Worm (Caenorhabditis elegans) whole organism, mixed stage, embryonic: ENCODE results near the gene srh-44.

ENCODE experiments used
- M03D4.4 ChIP-seq: sonication (generic microtip); optimal IDR thresholded peaks from 2 replicates; lab custom pipeline; 2017; ENCODE audit warnings: mild to moderate bottlenecking, missing genetic modification characterization, missing compliant biosample characterization
- bed-3 ChIP-seq: fragments of 200-800 bp; sonication (Bioruptor generic); optimal IDR thresholded peaks from 3 replicates; lab custom pipeline; 2018; ENCODE audit warnings: mild to moderate bottlenecking, missing genetic modification characterization, moderate library complexity, missing compliant biosample characterization
- blmp-1 ChIP-seq: fragments of 150-350 bp; optimal IDR thresholded peaks from 2 replicates; lab custom pipeline; 2014; ENCODE audit warnings: missing biosample characterization, missing genetic modification characterization
- ceh-39 ChIP-seq: fragments of 150-350 bp; optimal IDR thresholded peaks from 2 replicates; lab custom pipeline; 2014; ENCODE audit warnings: missing biosample characterization, missing genetic modification characterization
- ceh-43 ChIP-seq: fragments of 200-800 bp; sonication (Bioruptor generic); optimal IDR thresholded peaks from 2 replicates; lab custom pipeline; 2018; ENCODE audit warnings: mild to moderate bottlenecking, missing genetic modification characterization, moderate library complexity, missing compliant biosample characterization
- ceh-83 ChIP-seq: fragments of 200-800 bp; sonication (Bioruptor generic); optimal IDR thresholded peaks from 2 replicates; lab custom pipeline; 2018; ENCODE audit warnings: mild to moderate bottlenecking, missing genetic modification characterization, missing compliant biosample characterization
- ces-1 ChIP-seq: fragments of 150-350 bp; optimal IDR thresholded peaks from 2 replicates; lab custom pipeline; 2014; ENCODE audit warnings: missing biosample characterization, missing genetic modification reagents, missing genetic modification characterization
- cnd-1 ChIP-seq: fragments of 200-800 bp; sonication (Bioruptor generic); optimal IDR thresholded peaks from 2 replicates; lab custom pipeline; 2018; ENCODE audit warnings: mild to moderate bottlenecking, missing genetic modification characterization, missing compliant biosample characterization
- drap-1 ChIP-seq: fragments of 200-800 bp; sonication (Bioruptor generic); optimal IDR thresholded peaks from 3 replicates; lab custom pipeline; 2018; ENCODE audit warnings: mild to moderate bottlenecking, missing genetic modification characterization, missing compliant biosample characterization
- elt-1 ChIP-seq: sonication (generic microtip); optimal IDR thresholded peaks from 2 replicates; lab custom pipeline; 2017; ENCODE audit warnings: missing genetic modification characterization, mild to moderate bottlenecking, missing compliant biosample characterization, antibody characterized with exemption, moderate library complexity, borderline replicate concordance; ENCODE audit not compliant: insufficient read depth
- elt-3 ChIP-seq: fragments of 150-350 bp; optimal IDR thresholded peaks from 2 replicates; lab custom pipeline; 2014; ENCODE audit warnings: missing biosample characterization, missing genetic modification characterization
- flh-1 ChIP-seq: fragments of 200-800 bp; sonication (Bioruptor generic); optimal IDR thresholded peaks from 2 replicates; lab custom pipeline; 2018; ENCODE audit warnings: mild to moderate bottlenecking, missing genetic modification characterization, moderate library complexity, missing compliant biosample characterization
- ham-2 ChIP-seq: fragments of 200-800 bp; sonication (Bioruptor generic); optimal IDR thresholded peaks from 2 replicates; lab custom pipeline; 2018; ENCODE audit warnings: mild to moderate bottlenecking, missing genetic modification characterization, missing compliant biosample characterization
- hlh-1 ChIP-seq: fragments of 150-350 bp; optimal IDR thresholded peaks from 2 replicates; lab custom pipeline; 2014; ENCODE audit warnings: missing biosample characterization, missing genetic modification reagents, missing genetic modification characterization
- lin-13 ChIP-seq: fragments of 150-350 bp; optimal IDR thresholded peaks from 2 replicates; lab custom pipeline; 2014; ENCODE audit warnings: missing biosample characterization, missing genetic modification characterization
- lin-32 ChIP-seq: fragments of 200-800 bp; sonication (Bioruptor generic); optimal IDR thresholded peaks from 2 replicates; lab custom pipeline; 2018; ENCODE audit warnings: mild to moderate bottlenecking, missing genetic modification characterization, missing compliant biosample characterization
- lsy-2 ChIP-seq: fragments of 150-350 bp; optimal IDR thresholded peaks from 2 replicates; lab custom pipeline; 2014; ENCODE audit warnings: missing biosample characterization, missing genetic modification characterization
- mab-5 ChIP-seq: fragments of 150-350 bp; optimal IDR thresholded peaks from 2 replicates; lab custom pipeline; 2014; ENCODE audit warnings: missing biosample characterization, missing genetic modification characterization
- mep-1 ChIP-seq: fragments of 150-350 bp; optimal IDR thresholded peaks from 2 replicates; lab custom pipeline; 2017; ENCODE audit warnings: missing biosample characterization, missing genetic modification reagents, missing genetic modification characterization, inconsistent platforms
- mls-2 ChIP-seq: sonication (generic microtip); optimal IDR thresholded peaks from 2 replicates; lab custom pipeline; 2016; ENCODE audit warnings: mild to moderate bottlenecking, missing genetic modification characterization, moderate library complexity, missing compliant biosample characterization
- nhr-12 ChIP-seq: fragments of 150-350 bp; optimal IDR thresholded peaks from 2 replicates; lab custom pipeline; 2014; ENCODE audit warnings: missing biosample characterization, missing genetic modification characterization
- nhr-2 ChIP-seq: fragments of 150-350 bp; optimal IDR thresholded peaks from 2 replicates; lab custom pipeline; 2014; ENCODE audit warnings: missing biosample characterization, missing genetic modification characterization
- nhr-237 ChIP-seq: fragments of 150-350 bp; optimal IDR thresholded peaks from 2 replicates; lab custom pipeline; 2014; ENCODE audit warnings: missing biosample characterization, missing genetic modification characterization
- nhr-28 ChIP-seq: fragments of 150-350 bp; optimal IDR thresholded peaks from 2 replicates; lab custom pipeline; 2014; ENCODE audit warnings: missing biosample characterization, missing genetic modification characterization
- nhr-76 ChIP-seq: sonication (generic microtip); optimal IDR thresholded peaks from 2 replicates; lab custom pipeline; 2017; ENCODE audit warnings: missing biosample characterization, missing genetic modification characterization
- pha-4 ChIP-seq: fragments of 150-350 bp; optimal IDR thresholded peaks from 2 replicates; lab custom pipeline; 2018; ENCODE audit warnings: missing biosample characterization, missing genetic modification reagents, missing genetic modification characterization
- sem-2 ChIP-seq: fragments of 200-800 bp; sonication (Bioruptor generic); optimal IDR thresholded peaks from 2 replicates; lab custom pipeline; 2018; ENCODE audit warnings: mild to moderate bottlenecking, missing genetic modification characterization, missing compliant biosample characterization
- snpc-4 ChIP-seq: fragments of 150-350 bp; optimal IDR thresholded peaks from 2 replicates; lab custom pipeline; 2014; ENCODE audit warnings: missing biosample characterization, missing genetic modification characterization
- sptf-1 ChIP-seq: sonication (generic microtip); optimal IDR thresholded peaks from 2 replicates; lab custom pipeline; 2017; ENCODE audit warnings: mild to moderate bottlenecking, missing genetic modification characterization, moderate library complexity, missing compliant biosample characterization
- tbx-8 ChIP-seq: fragments of 200-800 bp; sonication (Bioruptor generic); optimal IDR thresholded peaks from 2 replicates; lab custom pipeline; 2018; ENCODE audit warnings: mild to moderate bottlenecking, missing genetic modification characterization, moderate library complexity, missing compliant biosample characterization
- unc-120 ChIP-seq: sonication (generic microtip); optimal IDR thresholded peaks from 2 replicates; lab custom pipeline; 2017; ENCODE audit warnings: missing genetic modification characterization, missing compliant biosample characterization; ENCODE audit not compliant: poor library complexity, severe bottlenecking
- unc-39 ChIP-seq: fragments of 150-350 bp; optimal IDR thresholded peaks from 2 replicates; lab custom pipeline; 2014; ENCODE audit warnings: missing biosample characterization, missing genetic modification characterization
- unc-62 ChIP-seq: fragments of 150-350 bp; optimal IDR thresholded peaks from 2 replicates; lab custom pipeline; 2014; ENCODE audit warnings: missing biosample characterization, missing genetic modification reagents, missing genetic modification characterization
- zip-8 ChIP-seq: fragments of 150-350 bp; optimal IDR thresholded peaks from 2 replicates; lab custom pipeline; 2014; ENCODE audit warnings: missing biosample characterization, missing genetic modification characterization
- ztf-11 ChIP-seq: fragments of 150-350 bp; optimal IDR thresholded peaks from 2 replicates; lab custom pipeline; 2014; ENCODE audit warnings: missing biosample characterization, missing genetic modification characterization

The srh-44 gene

DNA sequence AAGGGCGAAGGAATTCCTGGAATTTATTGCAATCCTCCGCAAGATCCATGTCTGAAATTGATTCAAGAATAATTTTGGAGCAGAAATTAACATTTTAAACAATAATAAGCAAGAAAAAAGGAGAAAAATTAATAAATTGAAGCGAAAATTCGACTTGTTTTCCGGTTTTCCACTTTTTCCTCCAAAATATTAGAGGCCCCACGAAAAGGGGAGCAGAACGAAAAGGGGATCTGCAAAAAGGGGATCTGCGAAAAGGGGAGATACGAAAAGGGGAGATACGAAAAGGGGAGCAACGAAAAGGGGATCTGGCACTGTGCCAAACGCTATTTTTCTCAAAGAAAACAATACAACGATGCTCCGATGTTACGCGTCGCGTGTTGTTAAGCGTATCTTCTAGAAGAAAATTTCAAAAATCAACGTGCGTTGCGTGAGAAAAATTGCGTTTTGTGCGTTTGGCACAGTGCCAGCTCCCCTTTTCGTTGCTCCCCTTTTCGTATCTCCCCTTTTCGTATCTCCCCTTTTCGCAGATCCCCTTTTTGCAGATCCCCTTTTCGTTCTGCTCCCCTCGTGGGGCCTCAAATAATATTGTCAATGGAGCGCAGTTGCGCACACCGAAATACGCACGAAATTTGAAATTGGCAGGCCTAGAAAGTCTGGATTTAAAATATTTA, 19.7 kb downstream of the srh-44 start, which contains the start of gene Y62F5A.12:
Y62F5A.12 (minus strand) TSS at position 51 of the 671 bp plus-strand sequence.
- TF ChIP-seq cnd-1 (tag; lab: Kevin White, UChicago) (peak; percentile 68), ham-2 (GFP tag; lab: Kevin White, UChicago) (peak; percentile 26), sptf-1 (tag; lab: Kevin White, UChicago) (peak; percentile 95), tbx-8 (GFP tag; lab: Kevin White, UChicago) (peak; percentile 6), hlh-1 (tag; lab: Kevin White, UChicago) (peak; percentile 7), lsy-2 (tag; lab: Kevin White, UChicago) (peak; percentile 46), nhr-237 (peak; percentile 1), lin-32 (GFP tag; lab: Kevin White, UChicago) (peak; percentile 56), bed-3 (GFP tag; lab: Kevin White, UChicago) (peak; percentile 17), unc-120 (peak; percentile 79), mep-1 (tag; lab: Kevin White, UChicago) (peak; percentile 85), ces-1 (GFP tag; lab: Kevin White, UChicago) (peak; percentile 61), pha-4 (tag; lab: Kevin White, UChicago) (peak; percentile 22), M03D4.4 (peak; percentile 49), drap-1 (peak; percentile 57), mls-2 (peak; percentile 52), lin-13 (tag; lab: Kevin White, UChicago) (peak; percentile 77)
- TF ChIP-seq, all 35 proteins: peak for 17; not testable (repeated sequence) for 18

DNA sequence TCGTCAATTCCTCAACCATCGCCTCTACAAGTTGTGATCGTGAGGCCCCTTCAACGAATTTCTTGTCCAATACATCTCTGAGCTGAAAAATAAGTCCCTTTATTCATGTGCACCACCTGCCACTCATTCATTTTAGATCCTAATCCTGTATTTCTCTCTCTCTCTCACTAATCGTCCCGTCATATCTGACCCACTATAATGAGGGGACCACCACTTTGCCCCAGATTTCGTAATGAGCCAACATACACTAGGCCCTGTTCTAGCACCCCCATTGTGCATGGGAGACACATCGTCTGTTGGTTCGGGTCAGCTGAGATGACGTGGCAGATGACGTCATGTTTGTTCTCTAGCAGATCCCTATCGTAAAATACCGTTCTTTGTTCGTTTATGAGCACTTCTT, 20.6 kb downstream of the srh-44 start:
- TF ChIP-seq drap-1 (peak; percentile 61), ceh-43 (GFP tag; lab: Kevin White, UChicago) (peak; percentile 20), sptf-1 (tag; lab: Kevin White, UChicago) (peak; percentile 76), blmp-1 (tag; lab: Kevin White, UChicago) (no peak), flh-1 (GFP tag; lab: Kevin White, UChicago) (no peak), mep-1 (tag; lab: Kevin White, UChicago) (no peak), unc-62 (GFP tag; lab: Kevin White, UChicago) (peak; percentile 45), sem-2 (GFP tag; lab: Kevin White, UChicago) (peak; percentile 40), nhr-28 (no peak), snpc-4 (no peak), nhr-237 (no peak), cnd-1 (tag; lab: Kevin White, UChicago) (peak; percentile 66), bed-3 (GFP tag; lab: Kevin White, UChicago) (no peak), lsy-2 (tag; lab: Kevin White, UChicago) (no peak), nhr-2 (tag; lab: Kevin White, UChicago) (peak; percentile 82), tbx-8 (GFP tag; lab: Kevin White, UChicago) (no peak), ztf-11 (tag; lab: Kevin White, UChicago) (peak; percentile 22), mls-2 (peak; percentile 73), ceh-39 (tag; lab: Kevin White, UChicago) (peak; percentile 41), unc-39 (tag; lab: Kevin White, UChicago) (no peak), ham-2 (GFP tag; lab: Kevin White, UChicago) (no peak), ces-1 (GFP tag; lab: Kevin White, UChicago) (peak; percentile 35)

DNA sequence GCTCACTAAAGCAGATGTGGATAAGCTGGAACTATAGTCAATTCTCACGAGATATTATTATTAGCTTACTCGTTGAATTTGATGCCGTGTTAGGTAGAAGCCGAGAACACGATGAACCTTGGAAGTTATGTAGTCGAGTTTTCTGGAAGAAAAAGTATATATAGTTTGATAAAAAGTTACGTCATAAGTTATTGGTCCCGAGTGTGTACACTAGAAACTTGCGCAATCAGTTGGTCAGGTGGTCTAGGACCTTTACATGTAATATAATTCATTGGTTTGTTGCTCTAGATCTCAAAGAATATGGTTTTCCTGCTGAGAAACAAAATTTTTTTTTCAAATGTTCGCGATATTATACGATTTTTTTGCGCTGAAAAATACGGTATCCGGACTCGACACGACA, 21.0 kb downstream of the srh-44 start:
- TF ChIP-seq zip-8: peak; percentile 99
- no peak for TF ChIP-seq mls-2
- no peak for TF ChIP-seq unc-120
- TF ChIP-seq, all 35 proteins: peak for 1

DNA sequence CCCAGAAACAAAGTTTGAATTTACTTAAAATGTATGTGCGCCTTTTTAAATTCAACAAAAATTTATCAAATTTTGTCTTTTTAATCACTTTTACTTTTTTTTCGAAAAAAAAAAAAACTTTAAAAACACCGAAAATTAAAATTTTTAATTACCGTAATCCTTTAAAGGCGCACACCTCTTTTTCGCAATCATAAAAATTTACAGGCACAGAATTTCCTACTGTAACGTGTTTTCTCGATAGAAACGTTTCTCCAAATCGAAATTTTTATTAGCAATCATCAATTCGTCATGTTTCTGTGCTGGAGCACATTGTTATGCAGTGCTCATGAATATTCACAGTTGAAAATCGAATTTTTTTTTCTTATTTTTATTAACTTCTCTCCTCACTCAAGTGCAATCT, 21.6 kb downstream of the srh-44 start:
- TF ChIP-seq ces-1 (GFP tag; lab: Kevin White, UChicago) (peak; percentile 36), nhr-12 (tag; lab: Kevin White, UChicago) (no peak), zip-8 (no peak)

DNA sequence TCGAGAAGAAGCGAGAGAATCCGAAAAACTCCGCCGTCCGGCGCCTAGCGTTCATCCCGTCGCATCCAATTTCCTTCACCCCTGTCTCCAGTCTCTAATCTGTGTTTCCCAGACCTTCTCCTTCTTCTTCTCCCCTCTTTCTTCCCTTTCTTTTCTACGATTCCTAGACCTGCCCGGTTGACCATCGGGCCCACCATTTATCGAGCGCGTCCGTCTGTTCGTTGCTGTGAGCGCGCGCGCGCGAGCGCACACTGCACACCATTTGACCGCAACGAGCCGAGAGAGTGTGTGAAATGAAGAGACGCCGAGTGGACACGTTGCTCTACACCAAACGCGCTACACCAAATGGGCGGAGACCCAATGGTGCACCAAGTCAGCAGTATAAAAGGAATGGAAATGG, 22.2 kb downstream of the srh-44 start:
- TF ChIP-seq elt-1 (tag; lab: Kevin White, UChicago): no peak
- no peak for TF ChIP-seq sem-2 (GFP tag; lab: Kevin White, UChicago)
- TF ChIP-seq cnd-1 (tag; lab: Kevin White, UChicago): peak; percentile 52
- no peak for TF ChIP-seq nhr-237
- TF ChIP-seq ceh-43 (GFP tag; lab: Kevin White, UChicago): no peak
- TF ChIP-seq unc-39 (tag; lab: Kevin White, UChicago): no peak
- no peak for TF ChIP-seq drap-1
- TF ChIP-seq unc-120: peak; percentile 6
- no peak for TF ChIP-seq lin-13 (tag; lab: Kevin White, UChicago)
- peak; percentile 37 for TF ChIP-seq ham-2 (GFP tag; lab: Kevin White, UChicago)
- no peak for TF ChIP-seq nhr-12 (tag; lab: Kevin White, UChicago)
- no peak for TF ChIP-seq zip-8
- no peak for TF ChIP-seq ceh-83
- TF ChIP-seq pha-4 (tag; lab: Kevin White, UChicago): no peak
- TF ChIP-seq ztf-11 (tag; lab: Kevin White, UChicago): no peak
- peak; percentile 62 for TF ChIP-seq mep-1 (tag; lab: Kevin White, UChicago)
- TF ChIP-seq sptf-1 (tag; lab: Kevin White, UChicago): peak; percentile 89
- no peak for TF ChIP-seq elt-3 (tag; lab: Kevin White, UChicago)
- TF ChIP-seq mls-2: peak; percentile 40
- TF ChIP-seq bed-3 (GFP tag; lab: Kevin White, UChicago): no peak
- TF ChIP-seq nhr-2 (tag; lab: Kevin White, UChicago): peak; percentile 46
- TF ChIP-seq ces-1 (GFP tag; lab: Kevin White, UChicago): no peak
- TF ChIP-seq flh-1 (GFP tag; lab: Kevin White, UChicago): no peak
- no peak for TF ChIP-seq blmp-1 (tag; lab: Kevin White, UChicago)
- TF ChIP-seq nhr-76 (tag; lab: Kevin White, UChicago): no peak
- no peak for TF ChIP-seq mab-5 (tag; lab: Kevin White, UChicago)
- TF ChIP-seq snpc-4: no peak
- peak; percentile 67 for TF ChIP-seq unc-62 (GFP tag; lab: Kevin White, UChicago)
- TF ChIP-seq lin-32 (GFP tag; lab: Kevin White, UChicago): no peak
- no peak for TF ChIP-seq M03D4.4
- TF ChIP-seq hlh-1 (tag; lab: Kevin White, UChicago): peak; percentile 60
- no peak for TF ChIP-seq nhr-28
